Fruit fly (Drosophila melanogaster): ENCODE results near the gene Jhbp16.

DNA sequence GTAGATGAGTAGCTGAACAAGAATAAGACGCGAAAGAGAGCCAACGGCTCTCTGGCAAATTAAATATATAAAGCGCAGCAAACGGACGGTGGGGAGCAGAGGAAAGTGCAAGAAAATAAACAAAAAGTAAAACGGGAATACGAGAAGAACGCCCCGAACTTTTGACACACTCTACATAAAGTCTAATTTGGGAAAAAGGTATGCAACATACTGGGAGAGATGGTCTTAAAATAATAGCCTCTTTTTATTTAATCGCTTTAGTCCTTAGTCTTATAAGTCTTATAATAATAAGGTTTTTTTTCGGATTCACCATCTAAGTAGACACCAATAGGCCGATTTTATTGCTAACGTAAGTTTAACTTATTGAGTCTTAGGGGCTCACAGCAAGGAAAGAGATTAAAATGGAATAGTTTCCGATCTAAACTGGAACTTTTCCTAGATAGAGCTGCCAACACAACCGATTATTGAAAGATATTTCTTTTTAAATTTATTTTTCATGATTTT lies 11.2 kb upstream of the Jhbp16 start:
- TF ChIP-seq CTCF (optimal IDR thresholded peaks at IDR 0.05), result no peak
- TF ChIP-seq CG8478 (optimal IDR thresholded peaks at IDR 0.05), result no peak

Measured in S2 (cell line).